Worm (Caenorhabditis elegans): ENCODE data around the gene psme-3.

Gene psme-3

ce11 chrIII:11592096-11592495 lies 24.2 kb downstream of the psme-3 start:
- TF ChIP-seq sptf-1 (tag; optimal IDR thresholded peaks at IDR 0.05) (no peak), lin-32 (GFP tag; optimal IDR thresholded peaks at IDR 0.05) (no peak), nhr-12 (tag; optimal IDR thresholded peaks at IDR 0.05) (no peak), mep-1 (tag; optimal IDR thresholded peaks at IDR 0.05) (no peak), nhr-76 (tag; optimal IDR thresholded peaks at IDR 0.05) (no peak), pha-4 (tag; optimal IDR thresholded peaks at IDR 0.05) (no peak)

ce11 chrIII:11607870-11608269 lies 39.9 kb downstream of the psme-3 start, which contains the start of gene Y66D12A.1:
TSS of gene Y66D12A.1 (plus strand) at chrIII:11608170.
- no peak for TF ChIP-seq nhr-28 (tag; optimal IDR thresholded peaks at IDR 0.05)
- no peak for TF ChIP-seq ces-1 (GFP tag; optimal IDR thresholded peaks at IDR 0.05)

ce11 chrIII:11609568-11609967 lies 41.6 kb downstream of the psme-3 start, which contains the start of gene Y66D12A.30:
TSS of gene Y66D12A.30 (plus strand) at chrIII:11609868.
- TF ChIP-seq ceh-39 (tag; optimal IDR thresholded peaks at IDR 0.05) (no peak), nhr-2 (tag; optimal IDR thresholded peaks at IDR 0.05) (no peak), drap-1 (GFP tag; optimal IDR thresholded peaks at IDR 0.05) (no peak), hlh-1 (tag; optimal IDR thresholded peaks at IDR 0.05) (no peak), unc-120 (tag; optimal IDR thresholded peaks at IDR 0.05; ENCODE audit: poor library complexity, severe bottlenecking) (no peak), nhr-28 (tag; optimal IDR thresholded peaks at IDR 0.05) (no peak), lin-32 (GFP tag; optimal IDR thresholded peaks at IDR 0.05) (no peak), pha-4 (tag; optimal IDR thresholded peaks at IDR 0.05) (no peak), mep-1 (tag; optimal IDR thresholded peaks at IDR 0.05) (no peak), nhr-76 (tag; optimal IDR thresholded peaks at IDR 0.05) (no peak), ztf-11 (tag; optimal IDR thresholded peaks at IDR 0.05) (no peak)

- no peak for TF ChIP-seq zip-8 (tag; optimal IDR thresholded peaks at IDR 0.05)
- TF ChIP-seq sptf-1 (tag; optimal IDR thresholded peaks at IDR 0.05), result no peak
- no peak for TF ChIP-seq elt-1 (tag; optimal IDR thresholded peaks at IDR 0.05; ENCODE audit: borderline replicate concordance, insufficient read depth)
- TF ChIP-seq drap-1 (GFP tag; optimal IDR thresholded peaks at IDR 0.05), result no peak
- no peak for TF ChIP-seq pha-4 (tag; optimal IDR thresholded peaks at IDR 0.05)
- TF ChIP-seq nhr-76 (tag; optimal IDR thresholded peaks at IDR 0.05), result no peak
- no peak for TF ChIP-seq elt-3 (tag; optimal IDR thresholded peaks at IDR 0.05)
- no peak for TF ChIP-seq unc-120 (tag; optimal IDR thresholded peaks at IDR 0.05; ENCODE audit: poor library complexity, severe bottlenecking)
- TF ChIP-seq nhr-237 (tag; optimal IDR thresholded peaks at IDR 0.05), result no peak
- no peak for TF ChIP-seq sem-2 (GFP tag; optimal IDR thresholded peaks at IDR 0.05)
- no peak for TF ChIP-seq nhr-28 (tag; optimal IDR thresholded peaks at IDR 0.05)
- no peak for TF ChIP-seq cnd-1 (tag; optimal IDR thresholded peaks at IDR 0.05)
- TF ChIP-seq lsy-2 (tag; optimal IDR thresholded peaks at IDR 0.05), result no peak
- TF ChIP-seq ces-1 (GFP tag; optimal IDR thresholded peaks at IDR 0.05), result no peak
- TF ChIP-seq mab-5 (tag; optimal IDR thresholded peaks at IDR 0.05), result no peak
- TF ChIP-seq ceh-83 (GFP tag; optimal IDR thresholded peaks at IDR 0.05), result no peak
- TF ChIP-seq hlh-1 (tag; optimal IDR thresholded peaks at IDR 0.05), result no peak
- TF ChIP-seq unc-62 (GFP tag; optimal IDR thresholded peaks at IDR 0.05), result no peak
- no peak for TF ChIP-seq ham-2 (GFP tag; optimal IDR thresholded peaks at IDR 0.05)
- TF ChIP-seq unc-39 (tag; optimal IDR thresholded peaks at IDR 0.05), result no peak
Measured at ce11 chrIII:11611618-11612247, 43.8 kb downstream of the psme-3 start.

ce11 chrIII:11612371-11612770 lies 44.4 kb downstream of the psme-3 start, which contains the start of the genes Y66A7A.9 and Y66A7A.4:
TSS of gene Y66A7A.9 (minus strand) at chrIII:11612471.
TSS of gene Y66A7A.4 (plus strand) at chrIII:11612607.
- no peak for TF ChIP-seq snpc-4 (tag; optimal IDR thresholded peaks at IDR 0.05)
- no peak for TF ChIP-seq mab-5 (tag; optimal IDR thresholded peaks at IDR 0.05)
- no peak for TF ChIP-seq blmp-1 (tag; optimal IDR thresholded peaks at IDR 0.05)

ce11 chrIII:11614874-11615273 lies 46.9 kb downstream of the psme-3 start:
- TF ChIP-seq nhr-76 (tag; optimal IDR thresholded peaks at IDR 0.05) (no peak), ceh-39 (tag; optimal IDR thresholded peaks at IDR 0.05) (peak; percentile 55), drap-1 (GFP tag; optimal IDR thresholded peaks at IDR 0.05) (no peak)

ce11 chrIII:11615802-11616201 lies 47.9 kb downstream of the psme-3 start:
- TF ChIP-seq nhr-12 (tag; optimal IDR thresholded peaks at IDR 0.05) (no peak), drap-1 (GFP tag; optimal IDR thresholded peaks at IDR 0.05) (no peak), ceh-83 (GFP tag; optimal IDR thresholded peaks at IDR 0.05) (no peak), hlh-1 (tag; optimal IDR thresholded peaks at IDR 0.05) (no peak), ztf-11 (tag; optimal IDR thresholded peaks at IDR 0.05) (no peak), unc-62 (GFP tag; optimal IDR thresholded peaks at IDR 0.05) (no peak), ceh-43 (GFP tag; optimal IDR thresholded peaks at IDR 0.05) (no peak), M03D4.4 (tag; optimal IDR thresholded peaks at IDR 0.05) (no peak), ham-2 (GFP tag; optimal IDR thresholded peaks at IDR 0.05) (no peak), snpc-4 (tag; optimal IDR thresholded peaks at IDR 0.05) (no peak), blmp-1 (tag; optimal IDR thresholded peaks at IDR 0.05) (no peak), elt-3 (tag; optimal IDR thresholded peaks at IDR 0.05) (no peak), flh-1 (GFP tag; optimal IDR thresholded peaks at IDR 0.05) (no peak), ceh-39 (tag; optimal IDR thresholded peaks at IDR 0.05) (no peak), nhr-28 (tag; optimal IDR thresholded peaks at IDR 0.05) (no peak), unc-120 (tag; optimal IDR thresholded peaks at IDR 0.05; ENCODE audit: poor library complexity, severe bottlenecking) (no peak), elt-1 (tag; optimal IDR thresholded peaks at IDR 0.05; ENCODE audit: borderline replicate concordance, insufficient read depth) (no peak), mab-5 (tag; optimal IDR thresholded peaks at IDR 0.05) (no peak), cnd-1 (tag; optimal IDR thresholded peaks at IDR 0.05) (no peak)

Measured in whole organism, mixed stage, embryonic.